Fruit fly (Drosophila melanogaster): ENCODE measurements around the gene CG42322.

The CG42322 gene

DNA sequence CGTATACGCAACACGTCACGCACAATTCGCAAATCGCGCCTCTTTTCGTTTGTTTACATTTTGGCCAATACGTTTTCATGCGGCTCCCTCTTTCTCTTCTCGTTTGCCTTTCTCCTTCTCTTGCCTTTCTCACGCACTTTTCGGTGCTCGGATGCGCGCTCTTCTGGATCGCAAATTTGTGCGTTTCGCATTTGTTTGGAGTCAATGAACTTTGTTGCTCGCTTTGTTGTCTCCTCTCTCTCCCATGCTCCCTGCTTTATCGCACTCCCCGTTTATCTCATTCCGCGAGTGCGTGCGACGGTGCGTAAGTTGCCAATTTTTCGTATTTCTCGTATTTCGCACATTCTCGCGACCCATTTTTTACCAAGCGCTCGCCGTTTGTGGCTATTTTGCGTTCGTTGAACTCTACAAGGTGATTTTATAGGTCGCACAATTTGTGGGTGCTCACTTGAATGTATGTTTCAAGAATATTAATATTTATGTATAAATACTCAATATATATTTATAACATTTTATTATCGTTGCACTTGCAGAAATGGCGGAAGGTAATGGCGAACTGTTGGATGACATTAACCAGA lies 51.4 kb downstream of the CG42322 start:
- TF ChIP-seq CTCF (optimal IDR thresholded peaks at IDR 0.05): no peak

DNA sequence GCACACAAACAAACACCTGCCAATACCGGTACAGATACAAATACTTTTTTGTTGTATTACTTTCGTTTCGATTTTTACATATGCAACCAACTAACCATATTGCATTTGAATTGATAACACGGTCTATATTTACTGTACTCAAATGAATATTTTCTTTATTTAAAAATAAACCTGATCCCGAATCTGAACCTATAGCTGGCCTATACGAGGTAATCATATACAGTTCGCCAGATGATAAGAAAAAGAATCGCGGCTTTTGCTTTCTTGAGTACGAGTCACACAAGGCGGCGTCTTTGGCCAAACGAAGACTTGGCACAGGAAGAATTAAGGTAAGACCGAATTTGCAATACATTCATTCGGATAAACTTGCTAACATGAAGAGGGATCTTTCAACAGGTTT lies 57.0 kb downstream of the CG42322 start:
- TF ChIP-seq CTCF (optimal IDR thresholded peaks at IDR 0.05) (no peak), CG8478 (optimal IDR thresholded peaks at IDR 0.05) (no peak)

DNA sequence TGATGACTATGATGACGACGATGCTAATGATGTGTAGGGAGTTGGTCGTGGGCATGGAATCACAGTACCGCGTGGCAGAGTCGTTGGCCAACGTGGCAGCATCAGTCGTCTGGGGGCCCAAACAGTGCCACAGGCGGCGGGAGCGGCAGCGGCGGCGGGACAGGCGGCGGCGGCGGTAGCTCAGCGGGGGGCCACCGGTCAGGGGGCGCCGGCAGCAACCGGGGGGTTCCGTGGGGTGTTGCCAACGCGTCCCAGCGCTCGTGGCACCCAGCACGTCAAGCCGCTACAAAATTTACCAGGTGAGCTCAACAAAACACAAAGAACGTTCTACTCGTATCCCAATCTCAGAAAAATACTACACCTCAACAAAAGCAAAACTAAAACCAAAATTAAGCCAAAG lies 62.3 kb downstream of the CG42322 start:
- no peak for TF ChIP-seq CTCF (optimal IDR thresholded peaks at IDR 0.05)
- no peak for TF ChIP-seq CG8478 (optimal IDR thresholded peaks at IDR 0.05)

Measured in S2 (cell line).